Worm (Caenorhabditis elegans): Measurements from ENCODE around the gene hsp-12.6.

Gene hsp-12.6

DNA sequence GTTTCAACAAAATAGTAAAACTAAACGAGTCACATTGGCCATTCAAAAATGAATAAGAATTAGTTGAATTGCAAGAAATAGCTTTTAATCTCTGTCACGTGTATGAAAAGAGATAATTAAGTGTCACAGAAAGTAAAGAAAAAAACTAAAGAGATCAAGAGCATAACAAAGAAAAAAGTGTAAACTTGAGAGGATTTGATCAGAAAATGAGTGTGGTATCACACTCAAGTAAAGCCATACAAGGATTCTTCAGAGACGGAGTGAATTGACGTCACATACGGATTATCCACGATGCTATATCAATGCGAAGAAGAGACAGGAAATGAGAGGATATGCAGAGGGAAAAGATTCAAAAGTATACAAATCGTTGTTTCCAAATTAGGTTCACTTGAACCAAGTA is 22.3 kb upstream of the hsp-12.6 start:
- TF ChIP-seq ref-1 (GFP tag; conservative IDR thresholded peaks at IDR 0.05): no peak
- TF ChIP-seq klf-2 (GFP tag; conservative IDR thresholded peaks at IDR 0.05): no peak
- TF ChIP-seq cog-1 (tag; optimal IDR thresholded peaks at IDR 0.05): no peak
- TF ChIP-seq flt-1 (GFP tag; IDR thresholded peaks at IDR 0.05): no peak
- TF ChIP-seq tab-1 (GFP tag; IDR thresholded peaks at IDR 0.05): no peak
- no peak for TF ChIP-seq ztf-29 (GFP tag; IDR thresholded peaks at IDR 0.05)

- TF ChIP-seq T22C8.4 (GFP tag; IDR thresholded peaks at IDR 0.05): no peak
- no peak for TF ChIP-seq ref-1 (GFP tag; conservative IDR thresholded peaks at IDR 0.05)
- TF ChIP-seq flt-1 (GFP tag; IDR thresholded peaks at IDR 0.05): no peak
- no peak for TF ChIP-seq klf-2 (GFP tag; conservative IDR thresholded peaks at IDR 0.05)
Observed at ce11 chrIV:9467418-9467817, 20.4 kb upstream of the hsp-12.6 start, which contains the start of gene F38E11.6. Gene F38E11.6 (minus strand): TSS chrIV:9467518.

ce11 chrIV:9464345-9464783 is 17.3 kb upstream of the hsp-12.6 start:
- TF ChIP-seq klf-2 (GFP tag; conservative IDR thresholded peaks at IDR 0.05) (no peak), flt-1 (GFP tag; IDR thresholded peaks at IDR 0.05) (0 out of 2 replicates have a peak, but pooled peaks have one; percentile 15)

DNA sequence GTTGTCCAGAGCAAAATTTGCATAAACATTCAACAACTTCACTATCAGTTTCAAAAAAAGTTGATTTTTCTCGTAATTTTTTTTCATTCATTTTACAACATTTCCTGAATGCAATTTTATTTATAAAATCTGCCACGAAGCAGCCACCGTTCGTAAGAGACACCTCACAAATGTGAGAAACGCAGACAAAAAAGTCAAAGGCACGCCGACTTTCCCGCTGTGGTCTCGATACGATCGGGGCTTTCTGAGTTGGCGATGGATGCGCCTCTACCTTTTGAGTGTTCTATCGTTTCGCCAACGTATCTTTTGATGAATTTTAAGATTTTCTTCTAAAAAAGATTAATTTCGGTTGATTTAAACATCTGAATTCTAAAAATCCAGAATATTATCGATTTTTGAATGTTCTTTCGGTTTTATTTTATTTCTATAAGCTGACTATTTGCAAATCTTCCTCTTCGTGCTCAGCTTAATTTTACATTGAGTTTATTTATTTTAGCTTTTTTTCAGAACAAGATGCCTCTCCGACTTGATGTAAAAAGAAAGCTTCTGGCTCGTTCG is 12.3 kb upstream of the hsp-12.6 start, which contains the start of gene copb-2:
Gene copb-2 (plus strand): TSS at position 508 of the 558 bp plus-strand sequence.
- TF ChIP-seq ref-1 (GFP tag; conservative IDR thresholded peaks at IDR 0.05) (no peak), ztf-23 (GFP tag; IDR thresholded peaks at IDR 0.05) (no peak), flt-1 (GFP tag; IDR thresholded peaks at IDR 0.05) (no peak), klf-2 (GFP tag; conservative IDR thresholded peaks at IDR 0.05) (no peak), tab-1 (GFP tag; IDR thresholded peaks at IDR 0.05) (no peak), ztf-29 (GFP tag; IDR thresholded peaks at IDR 0.05) (no peak)

DNA sequence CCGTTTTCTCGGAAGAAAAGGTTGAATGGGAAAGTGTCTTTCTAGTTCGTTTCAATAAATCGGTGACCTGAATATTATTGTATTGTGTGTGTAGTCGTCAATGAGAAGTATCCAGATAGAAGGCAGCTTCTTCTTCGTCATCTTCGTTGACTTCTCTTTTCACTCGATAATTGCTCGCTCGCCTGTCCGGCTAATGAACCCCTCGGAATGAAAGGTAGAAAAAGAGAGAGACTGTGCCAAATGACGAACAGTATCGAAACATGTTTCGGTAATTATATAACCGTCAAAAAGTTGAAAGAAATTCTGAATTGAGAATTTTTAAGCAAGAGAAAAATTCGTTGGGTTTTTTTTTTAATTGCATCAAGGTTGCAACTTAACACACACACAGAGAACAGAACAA is 10.4 kb upstream of the hsp-12.6 start, which contains the start of gene cutl-17:
Gene cutl-17 (minus strand): TSS at position 101 of the 400 bp plus-strand sequence.
- no peak for TF ChIP-seq tab-1 (GFP tag; IDR thresholded peaks at IDR 0.05)

DNA sequence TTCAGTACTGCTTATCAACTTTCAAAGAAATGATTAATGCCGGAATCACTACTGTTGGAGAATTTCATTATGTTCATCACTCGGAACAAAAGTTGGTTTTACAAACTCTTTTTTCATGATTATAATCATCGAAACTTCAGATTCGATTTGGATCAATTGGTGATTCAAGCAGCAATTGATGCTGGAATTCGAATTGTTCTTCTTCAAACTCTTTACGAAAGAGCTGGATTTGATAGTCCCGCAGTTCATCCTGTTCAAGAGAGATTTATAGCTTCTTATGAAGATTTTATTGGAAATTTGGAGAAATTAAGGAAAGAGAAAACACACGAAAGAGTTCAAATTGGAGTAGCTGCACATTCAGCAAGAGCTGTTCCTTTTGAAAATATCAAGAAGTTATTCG is 4.8 kb upstream of the hsp-12.6 start:
- TF ChIP-seq cog-1 (tag; optimal IDR thresholded peaks at IDR 0.05) (no peak), klf-2 (GFP tag; conservative IDR thresholded peaks at IDR 0.05) (no peak), ref-1 (GFP tag; conservative IDR thresholded peaks at IDR 0.05) (no peak), ztf-23 (GFP tag; IDR thresholded peaks at IDR 0.05) (no peak), med-1 (GFP tag; optimal IDR thresholded peaks at IDR 0.05; ENCODE audit: insufficient read depth) (no peak), flt-1 (GFP tag; IDR thresholded peaks at IDR 0.05) (no peak), ztf-29 (GFP tag; IDR thresholded peaks at IDR 0.05) (no peak), T22C8.4 (GFP tag; IDR thresholded peaks at IDR 0.05) (no peak), tab-1 (GFP tag; IDR thresholded peaks at IDR 0.05) (no peak)

ce11 chrIV:9450375-9450774 is 3.3 kb upstream of the hsp-12.6 start, which contains the start of gene cpin-1:
Gene cpin-1 (plus strand): TSS chrIV:9450675.
- no peak for TF ChIP-seq ref-1 (GFP tag; conservative IDR thresholded peaks at IDR 0.05)
- TF ChIP-seq klf-2 (GFP tag; conservative IDR thresholded peaks at IDR 0.05): no peak
- TF ChIP-seq ztf-29 (GFP tag; IDR thresholded peaks at IDR 0.05): no peak
- no peak for TF ChIP-seq med-1 (GFP tag; optimal IDR thresholded peaks at IDR 0.05; ENCODE audit: insufficient read depth)
- no peak for TF ChIP-seq cog-1 (tag; optimal IDR thresholded peaks at IDR 0.05)
- TF ChIP-seq tab-1 (GFP tag; IDR thresholded peaks at IDR 0.05): no peak
- TF ChIP-seq T22C8.4 (GFP tag; IDR thresholded peaks at IDR 0.05): no peak
- TF ChIP-seq flt-1 (GFP tag; IDR thresholded peaks at IDR 0.05): no peak
- TF ChIP-seq ztf-23 (GFP tag; IDR thresholded peaks at IDR 0.05): no peak

ce11 chrIV:9445407-9445806 is 1.6 kb downstream of the hsp-12.6 start, which contains the start of gene hsp-12.3:
Gene hsp-12.3 (minus strand): TSS chrIV:9445507.
- TF ChIP-seq med-1 (GFP tag; optimal IDR thresholded peaks at IDR 0.05; ENCODE audit: insufficient read depth) (no peak), ref-1 (GFP tag; conservative IDR thresholded peaks at IDR 0.05) (no peak), ztf-29 (GFP tag; IDR thresholded peaks at IDR 0.05) (no peak), flt-1 (GFP tag; IDR thresholded peaks at IDR 0.05) (no peak), T22C8.4 (GFP tag; IDR thresholded peaks at IDR 0.05) (no peak), ztf-23 (GFP tag; IDR thresholded peaks at IDR 0.05) (no peak), tab-1 (GFP tag; IDR thresholded peaks at IDR 0.05) (no peak), klf-2 (GFP tag; conservative IDR thresholded peaks at IDR 0.05) (no peak), cog-1 (tag; optimal IDR thresholded peaks at IDR 0.05) (no peak)

ce11 chrIV:9444417-9445026 is 2.5 kb downstream of the hsp-12.6 start:
- TF ChIP-seq ztf-29 (GFP tag; IDR thresholded peaks at IDR 0.05): no peak
- 0 out of 2 replicates have a peak, but pooled peaks have one; percentile 10 for TF ChIP-seq ztf-23 (GFP tag; IDR thresholded peaks at IDR 0.05)
- TF ChIP-seq flt-1 (GFP tag; IDR thresholded peaks at IDR 0.05): peak; percentile 78; the same call in 1 of the 2 replicates
- no peak; the same call in 1 of the 2 replicates for TF ChIP-seq tab-1 (GFP tag; IDR thresholded peaks at IDR 0.05)
- peak; percentile 76 for TF ChIP-seq cog-1 (tag; optimal IDR thresholded peaks at IDR 0.05)
- no peak for TF ChIP-seq T22C8.4 (GFP tag; IDR thresholded peaks at IDR 0.05)
- no peak for TF ChIP-seq ref-1 (GFP tag; conservative IDR thresholded peaks at IDR 0.05)
- no peak for TF ChIP-seq klf-2 (GFP tag; conservative IDR thresholded peaks at IDR 0.05)

- TF ChIP-seq flt-1 (GFP tag; IDR thresholded peaks at IDR 0.05) (no peak), tab-1 (GFP tag; IDR thresholded peaks at IDR 0.05) (no peak), T22C8.4 (GFP tag; IDR thresholded peaks at IDR 0.05) (no peak), med-1 (GFP tag; optimal IDR thresholded peaks at IDR 0.05; ENCODE audit: insufficient read depth) (no peak), cog-1 (tag; optimal IDR thresholded peaks at IDR 0.05) (no peak)
Observed at ce11 chrIV:9443940-9444339, 3.1 kb downstream of the hsp-12.6 start, which contains the start of gene F38E11.9. Gene F38E11.9 (minus strand): TSS chrIV:9444040.

Measured in whole organism, midembryonic.